Fruit fly (Drosophila melanogaster) whole organism, embryonic: Measurements from ENCODE around the gene CG43954.

ENCODE experiments used
- Asciz ChIP-seq: fragments of 200-800 bp; sonication (Bioruptor generic); optimal IDR thresholded peaks from 2 replicates; lab custom pipeline; 2017; ENCODE audit warnings: missing biosample characterization, mild to moderate bottlenecking, missing genetic modification characterization, missing genetic modification reagents
- Awh ChIP-seq: fragments of 200-800 bp; sonication (Bioruptor generic); IDR thresholded peaks from 2 replicates; pipeline ENCODE4, ENCODE4 v1.3.6; 2022; ENCODE audit warnings: missing biosample characterization, missing genetic modification characterization
- CG10267 ChIP-seq: fragments of 200-800 bp; sonication (Bioruptor generic); optimal IDR thresholded peaks from 2 replicates; lab custom pipeline; 2018; ENCODE audit warnings: missing biosample characterization, mild to moderate bottlenecking, missing genetic modification characterization, moderate library complexity
- CG10959 ChIP-seq: fragments of 200-800 bp; sonication (Bioruptor generic); IDR thresholded peaks from 2 replicates; pipeline ENCODE4 v1.3.6; 2022; ENCODE audit warnings: missing biosample characterization, missing genetic modification characterization
- CG12071 ChIP-seq: fragments of 200-800 bp; sonication (Bioruptor generic); optimal IDR thresholded peaks from 3 replicates; lab custom pipeline; 2018; ENCODE audit warnings: missing biosample characterization, mild to moderate bottlenecking, missing genetic modification characterization
- CG12299 ChIP-seq: fragments of 200-800 bp; sonication (Bioruptor generic); optimal IDR thresholded peaks from 2 replicates; lab custom pipeline; 2018; ENCODE audit warnings: missing biosample characterization, mild to moderate bottlenecking, missing genetic modification characterization
- CG12391 ChIP-seq: fragments of 200-800 bp; sonication (Bioruptor generic); optimal IDR thresholded peaks from 3 replicates; lab custom pipeline; 2018; ENCODE audit warnings: missing biosample characterization, mild to moderate bottlenecking, missing genetic modification characterization, moderate library complexity
- CG12744 ChIP-seq: fragments of 200-800 bp; sonication (Bioruptor generic); optimal IDR thresholded peaks from 2 replicates; lab custom pipeline; 2016; ENCODE audit warnings: missing biosample characterization, missing genetic modification characterization
- CG13624 ChIP-seq: fragments of 200-800 bp; sonication (Bioruptor generic); optimal IDR thresholded peaks from 2 replicates; lab custom pipeline; 2016; ENCODE audit warnings: missing biosample characterization, missing genetic modification characterization
- CG16815 ChIP-seq: fragments of 200-800 bp; sonication (Bioruptor generic); optimal IDR thresholded peaks from 3 replicates; lab custom pipeline; 2017; ENCODE audit warnings: missing biosample characterization, mild to moderate bottlenecking, missing genetic modification characterization
- CG17361 ChIP-seq: fragments of 200-800 bp; sonication (Bioruptor generic); IDR thresholded peaks from 3 replicates; pipeline ENCODE4 v1.3.6; 2022; ENCODE audit warnings: missing biosample characterization, missing genetic modification characterization
- CG18599 ChIP-seq: fragments of 200-800 bp; sonication (Bioruptor generic); optimal IDR thresholded peaks from 3 replicates; lab custom pipeline; 2017; ENCODE audit warnings: missing biosample characterization, missing genetic modification characterization, mild to moderate bottlenecking, moderate library complexity, missing genetic modification reagents
- CG31224 ChIP-seq: fragments of 200-800 bp; sonication (Bioruptor generic); IDR thresholded peaks from 2 replicates; pipeline ENCODE4 v1.3.6; 2022; ENCODE audit warnings: missing biosample characterization, missing genetic modification characterization
- CG6254 ChIP-seq: fragments of 200-800 bp; sonication (Bioruptor generic); optimal IDR thresholded peaks from 3 replicates; lab custom pipeline; 2017; ENCODE audit warnings: mild to moderate bottlenecking, missing biosample characterization, missing genetic modification reagents, missing genetic modification characterization
- CG6689 ChIP-seq: fragments of 200-800 bp; sonication (Bioruptor generic); IDR thresholded peaks from 2 replicates; pipeline ENCODE4 v1.3.6; 2022; ENCODE audit warnings: missing biosample characterization, missing genetic modification characterization
- CG7556 ChIP-seq: fragments of 200-800 bp; sonication (Bioruptor generic); optimal IDR thresholded peaks from 2 replicates; lab custom pipeline; 2017; ENCODE audit warnings: missing biosample characterization, mild to moderate bottlenecking, missing genetic modification characterization
- CG8924 ChIP-seq: fragments of 200-800 bp; optimal IDR thresholded peaks from 3 replicates; lab custom pipeline; 2019; ENCODE audit warnings: missing biosample characterization, mild to moderate bottlenecking, missing genetic modification characterization, moderate library complexity
- CG9727 ChIP-seq: fragments of 200-800 bp; sonication (Bioruptor generic); optimal IDR thresholded peaks from 3 replicates; lab custom pipeline; 2017; ENCODE audit warnings: missing biosample characterization, mild to moderate bottlenecking, missing genetic modification characterization
- CG9817 ChIP-seq: fragments of 200-800 bp; sonication (Bioruptor generic); optimal IDR thresholded peaks from 2 replicates; lab custom pipeline; 2018; ENCODE audit warnings: missing biosample characterization, mild to moderate bottlenecking, missing genetic modification characterization, moderate library complexity
- CTCF ChIP-seq: fragments of 200-800 bp; sonication (Bioruptor generic); optimal IDR thresholded peaks from 2 replicates; lab custom pipeline; 2017; ENCODE audit warnings: missing biosample characterization, mild to moderate bottlenecking, missing genetic modification characterization, moderate library complexity
- D19A ChIP-seq: fragments of 200-800 bp; optimal IDR thresholded peaks from 3 replicates; lab custom pipeline; 2019; ENCODE audit warnings: missing biosample characterization, mild to moderate bottlenecking, missing genetic modification characterization, moderate library complexity
- Dll ChIP-seq: fragments of 200-800 bp; sonication (Bioruptor generic); IDR thresholded peaks from 4 replicates; pipeline ENCODE4 v1.3.6; 2022; ENCODE audit warnings: missing biosample characterization, missing genetic modification characterization; ENCODE audit not compliant: partially characterized antibody
- Fer2 ChIP-seq: fragments of 200-800 bp; sonication (Bioruptor generic); optimal IDR thresholded peaks from 2 replicates; lab custom pipeline; 2018; ENCODE audit warnings: missing biosample characterization, mild to moderate bottlenecking, missing genetic modification characterization, moderate library complexity
- Hand ChIP-seq: fragments of 200-800 bp; sonication (Bioruptor generic); optimal IDR thresholded peaks from 2 replicates; lab custom pipeline; 2017; ENCODE audit warnings: mild to moderate bottlenecking, missing biosample characterization, missing genetic modification reagents, missing genetic modification characterization
- NC2α ChIP-seq: fragments of 200-800 bp; sonication (Bioruptor generic); optimal IDR thresholded peaks from 2 replicates; lab custom pipeline; 2016; ENCODE audit warnings: missing biosample characterization, missing genetic modification characterization
- Sry-δ ChIP-seq: fragments of 200-800 bp; sonication (Bioruptor generic); optimal IDR thresholded peaks from 2 replicates; lab custom pipeline; 2016; ENCODE audit warnings: missing biosample characterization, missing genetic modification characterization
- Xrp1 ChIP-seq: fragments of 200-800 bp; sonication (Bioruptor generic); IDR thresholded peaks from 2 replicates; pipeline ENCODE4 v1.3.6; 2022; ENCODE audit warnings: missing biosample characterization, missing genetic modification characterization
- aop ChIP-seq: fragments of 200-800 bp; sonication (Bioruptor generic); IDR thresholded peaks from 2 replicates; pipeline ENCODE4 v1.3.6; 2022; ENCODE audit warnings: missing biosample characterization, missing genetic modification characterization
- ato ChIP-seq: fragments of 200-800 bp; sonication (Bioruptor generic); IDR thresholded peaks from 2 replicates; pipeline ENCODE4 v1.3.6; 2022; ENCODE audit warnings: missing biosample characterization, missing genetic modification characterization; ENCODE audit not compliant: partially characterized antibody
- az2 ChIP-seq: fragments of 200-800 bp; sonication (Bioruptor generic); optimal IDR thresholded peaks from 3 replicates; lab custom pipeline; 2016; ENCODE audit warnings: missing biosample characterization, missing genetic modification characterization
- croc ChIP-seq: fragments of 200-800 bp; sonication (Bioruptor generic); conservative IDR thresholded peaks from 3 replicates; pipeline ENCODE4 v1.3.6; 2022; ENCODE audit warnings: missing biosample characterization, missing genetic modification characterization
- en ChIP-seq: fragments of 200-800 bp; sonication (Bioruptor generic); optimal IDR thresholded peaks from 2 replicates; lab custom pipeline; 2016; ENCODE audit warnings: missing biosample characterization, missing genetic modification characterization
- grn ChIP-seq: fragments of 200-800 bp; sonication (Bioruptor generic); optimal IDR thresholded peaks from 3 replicates; lab custom pipeline; 2017; ENCODE audit warnings: missing biosample characterization, missing genetic modification characterization
- gsb-n ChIP-seq: fragments of 200-800 bp; sonication (Bioruptor generic); optimal IDR thresholded peaks from 3 replicates; lab custom pipeline; 2018; ENCODE audit warnings: missing biosample characterization, mild to moderate bottlenecking, missing genetic modification characterization
- gt ChIP-seq: fragments of 200-800 bp; sonication (Bioruptor generic); IDR thresholded peaks from 2 replicates; pipeline ENCODE4 v1.3.6; 2022; ENCODE audit warnings: missing biosample characterization, missing genetic modification characterization
- ham ChIP-seq: fragments of 200-800 bp; sonication (Bioruptor generic); IDR thresholded peaks from 2 replicates; pipeline ENCODE4 v1.3.6; 2022; ENCODE audit warnings: missing biosample characterization, missing genetic modification characterization
- kay ChIP-seq: fragments of 200-800 bp; sonication (Bioruptor generic); optimal IDR thresholded peaks from 2 replicates; lab custom pipeline; 2016; ENCODE audit warnings: missing biosample characterization, missing genetic modification characterization
- lmd ChIP-seq: fragments of 200-800 bp; sonication (Bioruptor generic); IDR thresholded peaks from 2 replicates; pipeline ENCODE4 v1.3.6; 2022; ENCODE audit warnings: missing biosample characterization, missing genetic modification characterization
- nom ChIP-seq: fragments of 200-800 bp; sonication (Bioruptor generic); optimal IDR thresholded peaks from 2 replicates; lab custom pipeline; 2017; ENCODE audit warnings: missing biosample characterization, missing genetic modification characterization, mild to moderate bottlenecking, moderate library complexity, missing genetic modification reagents
- org-1 ChIP-seq: fragments of 200-800 bp; sonication (Bioruptor generic); optimal IDR thresholded peaks from 2 replicates; lab custom pipeline; 2017; ENCODE audit warnings: missing biosample characterization, missing genetic modification characterization
- phol ChIP-seq: fragments of 200-800 bp; sonication (Bioruptor generic); optimal IDR thresholded peaks from 3 replicates; lab custom pipeline; 2018; ENCODE audit warnings: missing biosample characterization, mild to moderate bottlenecking, missing genetic modification characterization, moderate library complexity
- sens ChIP-seq: fragments of 200-800 bp; sonication (Bioruptor generic); peaks from one replicate; lab custom pipeline; 2016; ENCODE audit warnings: missing biosample characterization, missing genetic modification characterization
- trem ChIP-seq: fragments of 200-800 bp; optimal IDR thresholded peaks from 3 replicates; lab custom pipeline; 2019; ENCODE audit warnings: missing biosample characterization, mild to moderate bottlenecking, missing genetic modification characterization, moderate library complexity
- zf30C ChIP-seq: fragments of 200-800 bp; sonication (Bioruptor generic); optimal IDR thresholded peaks from 3 replicates; lab custom pipeline; 2018; ENCODE audit warnings: missing biosample characterization, mild to moderate bottlenecking, missing genetic modification characterization

The CG43954 gene

dm6 chr3L:16752402-16753096 lies 41.1 kb upstream of the CG43954 start (continued):
- TF ChIP-seq Xrp1 = peak; percentile 24; the same call in 1 of the 2 replicates
- TF ChIP-seq, all 482 proteins: peak for 12

- TF ChIP-seq sens (GFP tag; lab: Kevin White, UChicago) (no peak), CG10267 (tag; lab: Kevin White, UChicago) (no peak), CG18599 (GFP tag; lab: Kevin White, UChicago) (no peak)
Observed at dm6 chr3L:16751487-16752054, 40.1 kb upstream of the CG43954 start.

- no peak for TF ChIP-seq CTCF (GFP tag; lab: Kevin White, UChicago)
- peak; percentile 57 for TF ChIP-seq D19A (tag; lab: Kevin White, UChicago)
Observed at dm6 chr3L:16750750-16751149, 39.3 kb upstream of the CG43954 start.

dm6 chr3L:16749726-16750125 lies 38.2 kb upstream of the CG43954 start:
- TF ChIP-seq CG12071 (no peak), croc (GFP tag; lab: Robert Waterston, UW) (no peak), CG12391 (tag; lab: Kevin White, UChicago) (peak; percentile 20), CG12744 (no peak), ato (GFP tag; lab: Robert Waterston, UW) (no peak), CG10959 (no peak), phol (peak; percentile 75), nom (GFP tag; lab: Kevin White, UChicago) (no peak), CG8924 (tag; lab: Kevin White, UChicago) (peak; percentile 32), CG7556 (GFP tag; lab: Kevin White, UChicago) (peak; percentile 21), CG12299 (no peak), CG9817 (tag; lab: Kevin White, UChicago) (no peak), Fer2 (tag; lab: Kevin White, UChicago) (no peak), CG13624 (no peak), CG9727 (GFP tag; lab: Kevin White, UChicago) (peak; percentile 54), Dll (no peak), trem (tag; lab: Kevin White, UChicago) (peak; percentile 31), aop (GFP tag; lab: Robert Waterston, UW) (no peak), org-1 (no peak), CG16815 (GFP tag; lab: Kevin White, UChicago) (no peak), Xrp1 (peak; percentile 69; the same call in 1 of the 2 replicates), Asciz (GFP tag; lab: Kevin White, UChicago) (no peak), kay (no peak), CG6689 (GFP tag; lab: Robert Waterston, UW) (0 out of 2 replicates have a peak, but pooled peaks have one; percentile 44), Sry-δ (GFP tag; lab: Kevin White, UChicago) (no peak), NC2α (no peak), CG31224 (GFP tag; lab: Robert Waterston, UW) (no peak), az2 (GFP tag; lab: Kevin White, UChicago) (no peak), ham (GFP tag; lab: Robert Waterston, UW) (no peak), Hand (GFP tag; lab: Kevin White, UChicago) (no peak), zf30C (GFP tag; lab: Kevin White, UChicago) (peak; percentile 20), Awh (GFP tag; lab: Robert Waterston, UW) (no peak), gsb-n (tag; lab: Kevin White, UChicago) (peak; percentile 44), en (GFP tag; lab: Kevin White, UChicago) (no peak), grn (peak; percentile 40), gt (no peak), lmd (GFP tag; lab: Robert Waterston, UW) (no peak; the same call in 1 of the 2 replicates), CG17361 (GFP tag; lab: Robert Waterston, UW) (peak; percentile 72), CG6254 (GFP tag; lab: Kevin White, UChicago) (peak; percentile 62)
